Worm (Caenorhabditis elegans) whole organism, L4 larva: Measurements from ENCODE around the gene nspc-19.
"Not testable (repeated sequence)": the region's sequence is repeated elsewhere in the genome, so short reads cannot be mapped to it uniquely, and the experiment has no call there.

Source experiments
- D1046.2 ChIP-seq: fragments of 200-800 bp; sonication (Bioruptor generic); IDR thresholded peaks from 2 replicates; pipeline ENCODE4 v1.3.6; 2022; ENCODE audit warnings: missing genetic modification characterization, missing compliant biosample characterization
- F10B5.3 ChIP-seq: sonication (generic microtip); optimal IDR thresholded peaks from 2 replicates; lab custom pipeline; 2016; ENCODE audit warnings: mild to moderate bottlenecking, missing genetic modification characterization, missing compliant biosample characterization
- F44E2.7 ChIP-seq: fragments of 200-800 bp; sonication (Bioruptor generic); IDR thresholded peaks from 2 replicates; pipeline ENCODE4 v2.1.2; 2022; ENCODE audit warnings: missing genetic modification characterization, missing compliant biosample characterization
- F49E8.2 ChIP-seq: sonication (generic microtip); optimal IDR thresholded peaks from 2 replicates; lab custom pipeline; 2016; ENCODE audit warnings: missing compliant biosample characterization, mild to moderate bottlenecking, missing genetic modification characterization, borderline replicate concordance
- T20F7.1 ChIP-seq: fragments of 200-800 bp; sonication (Bioruptor generic); optimal IDR thresholded peaks from 2 replicates; lab custom pipeline; 2018; ENCODE audit warnings: mild to moderate bottlenecking, missing genetic modification characterization, missing compliant biosample characterization
- T26A8.4 ChIP-seq: fragments of 200-800 bp; sonication (Bioruptor generic); IDR thresholded peaks from 2 replicates; pipeline ENCODE4 v1.3.6; 2022; ENCODE audit warnings: missing genetic modification characterization, missing compliant biosample characterization
- Y105C5A.15 ChIP-seq: fragments of 200-800 bp; sonication (Bioruptor generic); IDR thresholded peaks from 2 replicates; pipeline ENCODE4 v1.3.6; 2022; ENCODE audit warnings: missing genetic modification characterization, missing compliant biosample characterization
- Y5F2A.4 ChIP-seq: fragments of 200-800 bp; sonication (Bioruptor generic); optimal IDR thresholded peaks from 2 replicates; lab custom pipeline; 2018; ENCODE audit warnings: mild to moderate bottlenecking, missing genetic modification characterization, missing compliant biosample characterization
- ZK546.5 ChIP-seq, 2 experiments: sonication (generic microtip); optimal IDR thresholded peaks; 2 replicates each; lab custom pipeline; 2017; ENCODE audit warnings: missing biosample characterization in 2 of 2, missing genetic modification characterization in 2 of 2
- aha-1 ChIP-seq: fragments of 150-350 bp; peaks from one replicate; lab custom pipeline; 2014; ENCODE audit warnings: missing biosample characterization, missing genetic modification characterization
- aly-2 ChIP-seq: sonication (generic microtip); optimal IDR thresholded peaks from 2 replicates; lab custom pipeline; 2018; ENCODE audit warnings: missing biosample characterization, missing genetic modification characterization
- ama-1 ChIP-seq: fragments of 150-350 bp; optimal IDR thresholded peaks from 2 replicates; lab custom pipeline; 2014; ENCODE audit warnings: inconsistent platforms, mixed read lengths
- attf-4 ChIP-seq: sonication (generic microtip); optimal IDR thresholded peaks from 3 replicates; lab custom pipeline; 2017; ENCODE audit warnings: missing biosample characterization, missing genetic modification characterization
- ceh-20 ChIP-seq: fragments of 200-800 bp; sonication (Bioruptor generic); IDR thresholded peaks from 2 replicates; pipeline ENCODE4 v1.3.6; 2022; ENCODE audit warnings: missing genetic modification reagents, missing genetic modification characterization, missing compliant biosample characterization
- ceh-28 ChIP-seq: fragments of 150-350 bp; optimal IDR thresholded peaks from 2 replicates; lab custom pipeline; 2014; ENCODE audit warnings: missing biosample characterization, missing genetic modification reagents, missing genetic modification characterization
- ces-1 ChIP-seq: fragments of 150-350 bp; sonication (generic microtip); optimal IDR thresholded peaks from 4 replicates; lab custom pipeline; 2014; ENCODE audit warnings: missing biosample characterization, missing genetic modification reagents, missing genetic modification characterization
- daf-19 ChIP-seq: fragments of 200-800 bp; sonication (Bioruptor generic); conservative IDR thresholded peaks from 2 replicates; pipeline ENCODE4 v1.3.6; 2022; ENCODE audit warnings: missing genetic modification characterization, missing compliant biosample characterization
- dmd-6 ChIP-seq: fragments of 200-800 bp; sonication (Bioruptor generic); IDR thresholded peaks from 2 replicates; pipeline ENCODE4 v1.3.6; 2022; ENCODE audit warnings: missing genetic modification reagents, missing genetic modification characterization, missing compliant biosample characterization
- dmd-9 ChIP-seq: fragments of 200-800 bp; sonication (Bioruptor generic); IDR thresholded peaks from 2 replicates; pipeline ENCODE4 v1.3.6; 2022; ENCODE audit warnings: missing genetic modification reagents, missing genetic modification characterization, missing compliant biosample characterization
- dve-1 ChIP-seq: sonication (generic microtip); optimal IDR thresholded peaks from 2 replicates; lab custom pipeline; 2017; ENCODE audit warnings: antibody characterized with exemption, mild to moderate bottlenecking, missing genetic modification characterization, missing compliant biosample characterization; ENCODE audit not compliant: insufficient read depth
- gei-8 ChIP-seq: fragments of 200-800 bp; sonication (Bioruptor generic); optimal IDR thresholded peaks from 2 replicates; lab custom pipeline; 2018; ENCODE audit warnings: mild to moderate bottlenecking, missing genetic modification characterization, missing compliant biosample characterization
- hlh-30 ChIP-seq: sonication (generic microtip); optimal IDR thresholded peaks from 2 replicates; lab custom pipeline; 2017; ENCODE audit warnings: antibody characterized with exemption, mild to moderate bottlenecking, missing genetic modification characterization, missing compliant biosample characterization; ENCODE audit not compliant: insufficient read depth
- hmg-1.1 ChIP-seq: fragments of 200-800 bp; sonication (Bioruptor generic); IDR thresholded peaks from 2 replicates; pipeline ENCODE4 v1.3.6; 2022; ENCODE audit warnings: missing genetic modification reagents, missing genetic modification characterization, missing compliant biosample characterization
- lin-13 ChIP-seq: fragments of 150-350 bp; optimal IDR thresholded peaks from 2 replicates; lab custom pipeline; 2014; ENCODE audit warnings: missing biosample characterization, missing genetic modification reagents, missing genetic modification characterization
- lin-15B ChIP-seq: fragments of 150-350 bp; sonication (generic microtip); optimal IDR thresholded peaks from 3 replicates; lab custom pipeline; 2014; ENCODE audit warnings: missing biosample characterization, missing genetic modification characterization
- lin-29 ChIP-seq: fragments of 200-800 bp; sonication (Bioruptor generic); IDR thresholded peaks from 2 replicates; pipeline ENCODE4 v1.3.6; 2022; ENCODE audit warnings: missing genetic modification reagents, missing genetic modification characterization, missing compliant biosample characterization
- lin-38 ChIP-seq: fragments of 200-800 bp; sonication (Bioruptor generic); IDR thresholded peaks from 2 replicates; pipeline ENCODE4 v1.3.6; 2022; ENCODE audit warnings: missing genetic modification reagents, missing genetic modification characterization, missing compliant biosample characterization
- madf-5 ChIP-seq, 2 experiments: fragments of 200-800 bp; sonication (Bioruptor generic); IDR thresholded peaks; 2 replicates each; pipeline ENCODE4 v1.3.6; 2022; ENCODE audit warnings: missing compliant biosample characterization in 2 of 2, missing genetic modification characterization in 2 of 2
- madf-9 ChIP-seq: fragments of 200-800 bp; sonication (Bioruptor generic); conservative IDR thresholded peaks from 2 replicates; pipeline ENCODE4 v1.3.6; 2022; ENCODE audit warnings: missing genetic modification reagents, missing genetic modification characterization, missing compliant biosample characterization
- mdt-29 ChIP-seq: fragments of 200-800 bp; sonication (Bioruptor generic); IDR thresholded peaks from 2 replicates; pipeline ENCODE4 v1.3.6; 2022; ENCODE audit warnings: missing genetic modification reagents, missing genetic modification characterization, missing compliant biosample characterization
- nhr-102 ChIP-seq: sonication (generic microtip); optimal IDR thresholded peaks from 2 replicates; lab custom pipeline; 2016; ENCODE audit warnings: mild to moderate bottlenecking, missing genetic modification characterization, moderate library complexity, missing compliant biosample characterization
- nhr-111 ChIP-seq: fragments of 200-800 bp; sonication (Bioruptor generic); optimal IDR thresholded peaks from 2 replicates; lab custom pipeline; 2018; ENCODE audit warnings: mild to moderate bottlenecking, missing genetic modification characterization, missing compliant biosample characterization
- nhr-77 ChIP-seq: fragments of 150-350 bp; optimal IDR thresholded peaks from 2 replicates; lab custom pipeline; 2014; ENCODE audit warnings: missing biosample characterization, missing genetic modification characterization
- pha-4 ChIP-seq, 2 experiments: fragments of 150-350 bp in 1 of 2; fragments of 200-800 bp in 1 of 2; sonication (Bioruptor generic) in 1 of 2; IDR thresholded peaks in 1 of 2; optimal IDR thresholded peaks in 1 of 2; 2 replicates each; pipeline versions ENCODE4 v1.3.6 to Lab custom; 2014 to 2022; ENCODE audit warnings: missing genetic modification characterization in 2 of 2, missing genetic modification reagents in 2 of 2, missing biosample characterization in 1 of 2, missing compliant biosample characterization in 1 of 2
- php-3 ChIP-seq: fragments of 200-800 bp; sonication (Bioruptor generic); IDR thresholded peaks from 2 replicates; pipeline ENCODE4 v1.3.6; 2022; ENCODE audit warnings: missing genetic modification reagents, missing genetic modification characterization, missing compliant biosample characterization
- saeg-2 ChIP-seq: fragments of 200-800 bp; sonication (Bioruptor generic); IDR thresholded peaks from 2 replicates; pipeline ENCODE4 v1.3.6; 2022; ENCODE audit warnings: missing genetic modification reagents, missing genetic modification characterization, missing compliant biosample characterization
- sdz-12 ChIP-seq: fragments of 200-800 bp; sonication (Bioruptor generic); optimal IDR thresholded peaks from 2 replicates; lab custom pipeline; 2018; ENCODE audit warnings: mild to moderate bottlenecking, missing genetic modification characterization, missing compliant biosample characterization
- set-16 ChIP-seq: fragments of 200-800 bp; sonication (Bioruptor generic); IDR thresholded peaks from 2 replicates; pipeline ENCODE4 v1.3.6; 2022; ENCODE audit warnings: missing genetic modification reagents, missing genetic modification characterization, missing compliant biosample characterization
- skn-1 ChIP-seq: fragments of 150-350 bp; optimal IDR thresholded peaks from 2 replicates; lab custom pipeline; 2014; ENCODE audit warnings: missing biosample characterization, missing genetic modification characterization
- spr-1 ChIP-seq: sonication (generic microtip); optimal IDR thresholded peaks from 2 replicates; lab custom pipeline; 2016; ENCODE audit warnings: mild to moderate bottlenecking, missing genetic modification characterization, missing compliant biosample characterization
- spr-3 ChIP-seq: fragments of 200-800 bp; sonication (Bioruptor generic); optimal IDR thresholded peaks from 2 replicates; lab custom pipeline; 2018; ENCODE audit warnings: mild to moderate bottlenecking, missing genetic modification characterization, missing compliant biosample characterization
- unc-130 ChIP-seq: sonication (generic microtip); optimal IDR thresholded peaks from 2 replicates; lab custom pipeline; 2016; ENCODE audit warnings: missing genetic modification reagents, missing genetic modification characterization, missing compliant biosample characterization
- unc-39 ChIP-seq: sonication (generic microtip); optimal IDR thresholded peaks from 2 replicates; lab custom pipeline; 2017; ENCODE audit warnings: missing biosample characterization, missing genetic modification characterization
- zfp-2 ChIP-seq: sonication (generic microtip); optimal IDR thresholded peaks from 2 replicates; lab custom pipeline; 2016; ENCODE audit warnings: mild to moderate bottlenecking, missing genetic modification characterization, missing compliant biosample characterization
- ztf-11 ChIP-seq: fragments of 150-350 bp; optimal IDR thresholded peaks from 2 replicates; lab custom pipeline; 2014; ENCODE audit warnings: missing biosample characterization, missing genetic modification characterization

Gene nspc-19

DNA sequence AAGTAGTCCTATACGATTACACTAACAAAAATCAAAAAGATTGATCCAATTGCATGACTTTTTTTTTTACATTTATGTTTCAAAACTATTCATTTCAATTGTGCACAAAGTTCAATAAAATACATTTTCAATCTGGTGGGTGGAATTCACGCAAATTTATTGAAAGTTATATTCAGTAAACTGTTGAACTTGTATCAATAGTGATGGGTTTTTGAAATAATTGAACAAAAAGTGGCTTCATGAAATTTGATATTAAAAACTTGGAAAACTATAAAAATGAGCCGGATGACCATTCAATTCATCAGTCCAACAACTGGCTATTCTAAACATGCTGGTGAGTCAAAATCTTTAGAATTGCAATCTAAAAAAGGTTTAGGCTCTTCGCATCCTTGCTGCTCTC is 5.2 kb upstream of the nspc-19 start, which contains the start of gene nspc-16:
Gene nspc-16 (plus strand): TSS at position 301 of the 400 bp plus-strand sequence.
- TF ChIP-seq skn-1 (no peak), sdz-12 (GFP tag; lab: Kevin White, UChicago) (no peak), gei-8 (GFP tag; lab: Kevin White, UChicago) (no peak), ceh-28 (tag; lab: Kevin White, UChicago) (no peak), nhr-77 (tag; lab: Kevin White, UChicago) (no peak), hlh-30 (tag; lab: Kevin White, UChicago) (no peak), Y105C5A.15 (GFP tag; lab: Robert Waterston, UW) (no peak), php-3 (GFP tag; lab: Robert Waterston, UW) (no peak), aly-2 (tag; lab: Kevin White, UChicago) (no peak)

- not testable (repeated sequence) for TF ChIP-seq ztf-11, T20F7.1, F44E2.7
Observed at ce11 chrX:14525081-14525324, 3.5 kb upstream of the nspc-19 start, which contains the start of gene nspc-17. nspc-17 (minus strand) TSS chrX:14525181.

DNA sequence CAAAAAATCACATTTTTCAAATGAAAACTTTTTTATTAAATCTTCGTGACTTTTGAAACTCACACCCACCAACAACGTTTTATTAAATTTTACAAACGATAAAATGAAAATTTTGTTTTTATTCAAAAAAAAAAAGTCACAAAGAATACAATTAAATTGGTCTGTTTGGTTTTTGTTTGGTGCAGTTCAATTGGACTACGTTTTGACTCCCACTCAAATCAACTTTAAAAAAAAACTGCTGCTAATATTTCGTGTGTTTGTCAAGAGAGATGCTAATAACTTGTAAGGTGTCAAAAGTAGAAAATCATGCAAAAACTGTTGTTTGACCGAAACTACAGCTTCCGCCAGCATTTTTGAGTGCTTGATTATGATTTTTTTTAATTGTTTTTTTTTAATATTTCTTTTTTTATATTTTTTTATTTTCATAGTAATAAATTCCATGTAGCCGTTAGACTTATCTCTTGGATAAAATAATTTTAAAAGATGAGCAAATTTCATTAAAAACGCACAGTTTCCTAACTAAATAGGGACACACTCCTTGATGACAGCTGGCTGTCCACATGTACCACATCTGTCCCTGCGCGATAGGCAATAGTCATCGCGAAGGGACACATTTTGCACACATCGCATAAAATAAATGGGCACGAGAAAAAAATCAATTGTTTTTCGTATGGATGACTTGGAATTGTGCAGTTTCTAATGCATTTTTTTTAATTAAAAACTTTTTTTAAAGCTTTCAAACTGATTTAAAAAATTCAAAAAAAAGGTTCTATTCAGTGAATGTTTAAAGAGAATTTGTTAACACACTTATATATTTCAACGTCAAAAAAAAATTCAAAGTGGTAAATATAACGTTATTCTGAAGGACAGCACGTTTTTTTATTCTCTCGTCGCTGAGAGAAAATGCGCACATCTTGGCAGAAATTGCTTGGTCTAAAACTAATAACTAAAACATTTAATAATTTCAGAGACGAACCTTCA is 2.9 kb upstream of the nspc-19 start:
- TF ChIP-seq lin-29 (peak; percentile 98), dmd-9 (GFP tag; lab: Robert Waterston, UW) (peak; percentile 93), ama-1 (lab: Kevin White, UChicago) (no peak), F49E8.2 (peak; percentile 48), aly-2 (tag; lab: Kevin White, UChicago) (peak; percentile 37), ZK546.5 (tag; optimal IDR thresholded peaks at IDR 0.05; lab: Kevin White, UChicago) (peak; percentile 39 to 81), dmd-6 (GFP tag; lab: Robert Waterston, UW) (peak; percentile 98), lin-15B (tag; lab: Kevin White, UChicago) (peak; percentile 71), madf-9 (GFP tag; lab: Robert Waterston, UW) (peak; percentile 99), Y105C5A.15 (GFP tag; lab: Robert Waterston, UW) (peak; percentile 88), pha-4 (GFP tag; IDR thresholded peaks at IDR 0.05; lab: Robert Waterston, UW) (peak; percentile 98), pha-4 (tag; optimal IDR thresholded peaks at IDR 0.05; lab: Kevin White, UChicago) (peak; percentile 95), T26A8.4 (GFP tag; lab: Robert Waterston, UW) (peak; percentile 100), lin-13 (GFP tag; lab: Kevin White, UChicago) (peak; percentile 94), lin-38 (GFP tag; lab: Robert Waterston, UW) (peak; percentile 91), daf-19 (GFP tag; lab: Robert Waterston, UW) (peak; percentile 99), attf-4 (tag; lab: Kevin White, UChicago) (peak; percentile 81), spr-3 (GFP tag; lab: Kevin White, UChicago) (peak; percentile 98), unc-39 (tag; lab: Kevin White, UChicago) (peak; percentile 8), nhr-111 (GFP tag; lab: Kevin White, UChicago) (peak; percentile 35), unc-130 (GFP tag; lab: Kevin White, UChicago) (no peak), mdt-29 (GFP tag; lab: Robert Waterston, UW) (peak; percentile 94), dve-1 (tag; lab: Kevin White, UChicago) (peak; percentile 100), spr-1 (tag; lab: Kevin White, UChicago) (peak; percentile 98), php-3 (GFP tag; lab: Robert Waterston, UW) (peak; percentile 99), aha-1 (tag; lab: Kevin White, UChicago) (peak; percentile 98), zfp-2 (tag; lab: Kevin White, UChicago) (peak; percentile 88), nhr-102 (peak; percentile 100), madf-5 (GFP tag; IDR thresholded peaks at IDR 0.05; lab: Robert Waterston, UW) (peak; percentile 78 to 98), ces-1 (GFP tag; lab: Kevin White, UChicago) (peak; percentile 96), ceh-20 (peak; percentile 99), hmg-1.1 (GFP tag; lab: Robert Waterston, UW) (peak; percentile 100), F10B5.3 (tag; lab: Kevin White, UChicago) (peak; percentile 98), saeg-2 (GFP tag; lab: Robert Waterston, UW) (peak; percentile 99), skn-1 (peak; percentile 68), Y5F2A.4 (GFP tag; lab: Kevin White, UChicago) (peak; percentile 97), D1046.2 (GFP tag; lab: Robert Waterston, UW) (peak; percentile 95), set-16 (GFP tag; lab: Robert Waterston, UW) (peak; percentile 45)
